Worm (Caenorhabditis elegans): ENCODE data around the gene K12D12.5.
"Not testable (repeated sequence)": the region's sequence is repeated elsewhere in the genome, so short reads cannot be mapped to it uniquely, and the experiment has no call there.

DNA sequence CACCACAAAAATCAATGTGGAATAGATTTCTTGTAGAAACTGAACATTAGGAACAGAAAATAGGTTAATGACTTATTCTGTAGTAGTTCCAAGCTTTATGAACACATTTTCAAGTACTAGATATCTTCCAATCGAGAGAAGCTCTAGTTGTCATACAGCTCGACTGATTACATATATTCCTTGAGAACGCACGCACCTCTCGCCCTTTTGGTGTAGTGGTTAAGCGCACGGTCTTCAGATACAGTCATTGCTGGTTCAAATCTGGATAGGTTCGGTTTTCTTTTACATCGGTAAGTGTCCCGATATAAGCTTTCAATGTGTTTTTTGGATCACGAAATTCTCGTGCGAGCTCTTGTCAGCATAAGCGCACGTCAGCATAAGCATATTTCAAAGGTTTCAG, 36.2 kb upstream of the K12D12.5 start:
- TF ChIP-seq ZK185.1 (tag; optimal IDR thresholded peaks at IDR 0.05; ENCODE audit: poor library complexity, severe bottlenecking); unc-62 (GFP tag; optimal IDR thresholded peaks at IDR 0.05): not testable (repeated sequence)

Data from whole organism, young adult.